Worm (Caenorhabditis elegans) whole organism, mixed stage, embryonic: Measurements from ENCODE around the gene clec-78.

Experiments used
- M03D4.4 ChIP-seq: sonication (generic microtip); optimal IDR thresholded peaks from 2 replicates; lab custom pipeline; 2017; ENCODE audit warnings: mild to moderate bottlenecking, missing genetic modification characterization, missing compliant biosample characterization
- bed-3 ChIP-seq: fragments of 200-800 bp; sonication (Bioruptor generic); optimal IDR thresholded peaks from 3 replicates; lab custom pipeline; 2018; ENCODE audit warnings: mild to moderate bottlenecking, missing genetic modification characterization, moderate library complexity, missing compliant biosample characterization
- blmp-1 ChIP-seq: fragments of 150-350 bp; optimal IDR thresholded peaks from 2 replicates; lab custom pipeline; 2014; ENCODE audit warnings: missing biosample characterization, missing genetic modification characterization
- ceh-43 ChIP-seq: fragments of 200-800 bp; sonication (Bioruptor generic); optimal IDR thresholded peaks from 2 replicates; lab custom pipeline; 2018; ENCODE audit warnings: mild to moderate bottlenecking, missing genetic modification characterization, moderate library complexity, missing compliant biosample characterization
- ceh-83 ChIP-seq: fragments of 200-800 bp; sonication (Bioruptor generic); optimal IDR thresholded peaks from 2 replicates; lab custom pipeline; 2018; ENCODE audit warnings: mild to moderate bottlenecking, missing genetic modification characterization, missing compliant biosample characterization
- ces-1 ChIP-seq: fragments of 150-350 bp; optimal IDR thresholded peaks from 2 replicates; lab custom pipeline; 2014; ENCODE audit warnings: missing biosample characterization, missing genetic modification reagents, missing genetic modification characterization
- cnd-1 ChIP-seq: fragments of 200-800 bp; sonication (Bioruptor generic); optimal IDR thresholded peaks from 2 replicates; lab custom pipeline; 2018; ENCODE audit warnings: mild to moderate bottlenecking, missing genetic modification characterization, missing compliant biosample characterization
- drap-1 ChIP-seq: fragments of 200-800 bp; sonication (Bioruptor generic); optimal IDR thresholded peaks from 3 replicates; lab custom pipeline; 2018; ENCODE audit warnings: mild to moderate bottlenecking, missing genetic modification characterization, missing compliant biosample characterization
- elt-1 ChIP-seq: sonication (generic microtip); optimal IDR thresholded peaks from 2 replicates; lab custom pipeline; 2017; ENCODE audit warnings: missing genetic modification characterization, mild to moderate bottlenecking, missing compliant biosample characterization, antibody characterized with exemption, moderate library complexity, borderline replicate concordance; ENCODE audit not compliant: insufficient read depth
- elt-3 ChIP-seq: fragments of 150-350 bp; optimal IDR thresholded peaks from 2 replicates; lab custom pipeline; 2014; ENCODE audit warnings: missing biosample characterization, missing genetic modification characterization
- flh-1 ChIP-seq: fragments of 200-800 bp; sonication (Bioruptor generic); optimal IDR thresholded peaks from 2 replicates; lab custom pipeline; 2018; ENCODE audit warnings: mild to moderate bottlenecking, missing genetic modification characterization, moderate library complexity, missing compliant biosample characterization
- ham-2 ChIP-seq: fragments of 200-800 bp; sonication (Bioruptor generic); optimal IDR thresholded peaks from 2 replicates; lab custom pipeline; 2018; ENCODE audit warnings: mild to moderate bottlenecking, missing genetic modification characterization, missing compliant biosample characterization
- hlh-1 ChIP-seq: fragments of 150-350 bp; optimal IDR thresholded peaks from 2 replicates; lab custom pipeline; 2014; ENCODE audit warnings: missing biosample characterization, missing genetic modification reagents, missing genetic modification characterization
- lin-13 ChIP-seq: fragments of 150-350 bp; optimal IDR thresholded peaks from 2 replicates; lab custom pipeline; 2014; ENCODE audit warnings: missing biosample characterization, missing genetic modification characterization
- lin-32 ChIP-seq: fragments of 200-800 bp; sonication (Bioruptor generic); optimal IDR thresholded peaks from 2 replicates; lab custom pipeline; 2018; ENCODE audit warnings: mild to moderate bottlenecking, missing genetic modification characterization, missing compliant biosample characterization
- mab-5 ChIP-seq: fragments of 150-350 bp; optimal IDR thresholded peaks from 2 replicates; lab custom pipeline; 2014; ENCODE audit warnings: missing biosample characterization, missing genetic modification characterization
- mep-1 ChIP-seq: fragments of 150-350 bp; optimal IDR thresholded peaks from 2 replicates; lab custom pipeline; 2017; ENCODE audit warnings: missing biosample characterization, missing genetic modification reagents, missing genetic modification characterization, inconsistent platforms
- nhr-12 ChIP-seq: fragments of 150-350 bp; optimal IDR thresholded peaks from 2 replicates; lab custom pipeline; 2014; ENCODE audit warnings: missing biosample characterization, missing genetic modification characterization
- nhr-2 ChIP-seq: fragments of 150-350 bp; optimal IDR thresholded peaks from 2 replicates; lab custom pipeline; 2014; ENCODE audit warnings: missing biosample characterization, missing genetic modification characterization
- nhr-237 ChIP-seq: fragments of 150-350 bp; optimal IDR thresholded peaks from 2 replicates; lab custom pipeline; 2014; ENCODE audit warnings: missing biosample characterization, missing genetic modification characterization
- nhr-28 ChIP-seq: fragments of 150-350 bp; optimal IDR thresholded peaks from 2 replicates; lab custom pipeline; 2014; ENCODE audit warnings: missing biosample characterization, missing genetic modification characterization
- nhr-76 ChIP-seq: sonication (generic microtip); optimal IDR thresholded peaks from 2 replicates; lab custom pipeline; 2017; ENCODE audit warnings: missing biosample characterization, missing genetic modification characterization
- pha-4 ChIP-seq: fragments of 150-350 bp; optimal IDR thresholded peaks from 2 replicates; lab custom pipeline; 2018; ENCODE audit warnings: missing biosample characterization, missing genetic modification reagents, missing genetic modification characterization
- snpc-4 ChIP-seq: fragments of 150-350 bp; optimal IDR thresholded peaks from 2 replicates; lab custom pipeline; 2014; ENCODE audit warnings: missing biosample characterization, missing genetic modification characterization
- sptf-1 ChIP-seq: sonication (generic microtip); optimal IDR thresholded peaks from 2 replicates; lab custom pipeline; 2017; ENCODE audit warnings: mild to moderate bottlenecking, missing genetic modification characterization, moderate library complexity, missing compliant biosample characterization
- tbx-8 ChIP-seq: fragments of 200-800 bp; sonication (Bioruptor generic); optimal IDR thresholded peaks from 2 replicates; lab custom pipeline; 2018; ENCODE audit warnings: mild to moderate bottlenecking, missing genetic modification characterization, moderate library complexity, missing compliant biosample characterization
- unc-120 ChIP-seq: sonication (generic microtip); optimal IDR thresholded peaks from 2 replicates; lab custom pipeline; 2017; ENCODE audit warnings: missing genetic modification characterization, missing compliant biosample characterization; ENCODE audit not compliant: poor library complexity, severe bottlenecking
- unc-39 ChIP-seq: fragments of 150-350 bp; optimal IDR thresholded peaks from 2 replicates; lab custom pipeline; 2014; ENCODE audit warnings: missing biosample characterization, missing genetic modification characterization
- unc-62 ChIP-seq: fragments of 150-350 bp; optimal IDR thresholded peaks from 2 replicates; lab custom pipeline; 2014; ENCODE audit warnings: missing biosample characterization, missing genetic modification reagents, missing genetic modification characterization
- zip-8 ChIP-seq: fragments of 150-350 bp; optimal IDR thresholded peaks from 2 replicates; lab custom pipeline; 2014; ENCODE audit warnings: missing biosample characterization, missing genetic modification characterization
- ztf-11 ChIP-seq: fragments of 150-350 bp; optimal IDR thresholded peaks from 2 replicates; lab custom pipeline; 2014; ENCODE audit warnings: missing biosample characterization, missing genetic modification characterization

The clec-78 gene

DNA sequence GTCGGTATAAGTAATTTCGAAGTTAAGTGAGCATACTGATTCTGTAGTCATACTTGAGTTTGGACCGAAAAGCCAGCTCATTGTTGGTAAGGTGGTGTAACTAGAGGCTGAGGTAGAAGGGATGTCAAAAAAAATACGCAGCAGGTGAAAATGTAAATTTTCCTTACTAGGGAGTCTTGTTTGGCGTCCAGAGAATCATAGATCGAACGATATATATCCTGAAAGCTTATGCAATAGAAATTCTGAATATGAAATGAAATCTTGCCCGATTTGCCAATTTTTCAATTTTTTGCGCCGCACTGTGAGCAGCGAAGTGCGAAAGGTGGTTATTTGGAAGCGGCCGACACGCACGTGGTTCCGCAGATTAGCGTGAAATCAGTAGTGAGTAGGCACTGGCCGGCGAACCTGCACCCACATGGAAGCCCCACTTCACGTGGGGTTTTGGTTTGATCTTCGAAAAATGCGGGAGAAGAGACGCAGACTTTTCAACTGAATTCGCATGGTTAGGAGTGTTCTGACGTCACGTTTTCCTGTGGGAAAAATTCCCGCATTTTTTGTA, 10.9 kb upstream of the clec-78 start, which contains the start of gene srh-220:
srh-220 (minus strand) TSS at position 51 of the 559 bp plus-strand sequence.
- TF ChIP-seq ztf-11 (no peak), ceh-83 (no peak), pha-4 (no peak), lin-32 (GFP tag; lab: Kevin White, UChicago) (no peak), unc-120 (tag; lab: Kevin White, UChicago) (no peak), cnd-1 (no peak), tbx-8 (GFP tag; lab: Kevin White, UChicago) (no peak), nhr-12 (no peak), mab-5 (tag; lab: Kevin White, UChicago) (no peak), elt-1 (tag; lab: Kevin White, UChicago) (no peak), nhr-76 (no peak), ces-1 (GFP tag; lab: Kevin White, UChicago) (no peak), M03D4.4 (no peak), elt-3 (no peak), flh-1 (GFP tag; lab: Kevin White, UChicago) (no peak), unc-39 (no peak), blmp-1 (tag; lab: Kevin White, UChicago) (no peak), snpc-4 (tag; lab: Kevin White, UChicago) (no peak), ceh-43 (GFP tag; lab: Kevin White, UChicago) (no peak), sptf-1 (tag; lab: Kevin White, UChicago) (no peak)
- TF ChIP-seq, all 35 proteins: peak for 0

DNA sequence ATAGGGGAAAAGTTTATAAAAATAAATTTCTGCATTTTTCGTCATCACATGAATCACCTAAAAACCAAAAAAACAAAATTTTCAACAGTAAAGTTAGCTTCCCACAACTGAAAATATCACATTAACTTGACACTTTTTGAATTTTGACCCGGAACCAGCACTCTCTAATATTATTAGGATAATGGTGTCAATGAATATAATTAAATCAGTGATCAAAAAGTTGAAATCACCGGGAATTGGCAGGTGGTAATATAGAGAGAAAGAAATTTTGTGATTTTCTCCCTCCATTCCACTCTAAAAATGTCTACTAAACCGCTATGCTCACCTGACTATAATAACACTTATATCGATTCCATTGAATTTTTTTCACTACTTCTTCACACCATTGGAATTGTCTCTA, 9.4 kb upstream of the clec-78 start, which contains the start of gene srh-222:
srh-222 (plus strand) TSS at position 301 of the 400 bp plus-strand sequence.
- TF ChIP-seq elt-1 (tag; lab: Kevin White, UChicago) (no peak), nhr-76 (no peak), nhr-28 (tag; lab: Kevin White, UChicago) (no peak)

DNA sequence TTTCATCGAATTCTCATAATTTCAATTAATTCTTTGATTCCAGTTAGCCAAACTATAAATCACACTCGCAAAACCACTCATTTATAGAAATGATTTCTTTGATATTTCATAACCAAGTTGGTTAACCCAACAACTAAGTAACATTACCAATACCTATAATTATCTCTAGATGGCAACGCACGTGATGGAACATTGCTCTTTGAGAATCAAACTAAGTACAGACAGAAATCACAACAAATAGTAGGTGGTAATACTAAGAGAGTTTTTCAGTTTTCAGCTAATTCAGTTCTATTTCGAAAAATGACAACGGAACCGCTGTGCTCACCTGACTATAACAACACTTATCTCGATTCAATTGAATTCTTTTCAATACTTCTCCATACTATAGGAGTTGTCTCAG, 7.3 kb upstream of the clec-78 start, which contains the start of gene srh-223:
srh-223 (plus strand) TSS at position 301 of the 400 bp plus-strand sequence.
- no peak for TF ChIP-seq snpc-4 (tag; lab: Kevin White, UChicago)
- TF ChIP-seq bed-3: no peak

DNA sequence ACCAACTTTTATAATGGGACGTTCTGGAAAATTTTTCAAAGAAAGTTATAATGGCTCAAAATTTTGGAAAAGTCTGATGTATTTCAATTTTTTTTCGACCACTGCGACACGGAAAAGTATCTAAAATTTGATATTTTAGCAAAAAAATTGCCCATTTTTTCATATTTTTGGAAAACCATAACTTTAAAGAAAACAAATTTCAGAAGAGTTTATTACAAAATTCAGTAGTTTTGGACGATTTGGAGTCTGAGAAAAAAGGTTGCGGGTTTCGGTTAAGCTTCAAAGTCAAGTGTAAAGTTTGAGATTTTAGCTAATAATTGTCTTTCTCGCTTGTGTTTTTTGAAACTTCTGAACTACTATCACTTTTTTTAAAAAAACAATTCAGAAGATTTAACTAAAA, 770 bp upstream of the clec-78 start:
- no peak for TF ChIP-seq elt-3
- no peak for TF ChIP-seq nhr-237 (tag; lab: Kevin White, UChicago)
- TF ChIP-seq drap-1 (GFP tag; lab: Kevin White, UChicago): no peak
- TF ChIP-seq zip-8 (tag; lab: Kevin White, UChicago): no peak
- TF ChIP-seq ham-2 (GFP tag; lab: Kevin White, UChicago): no peak
- TF ChIP-seq unc-39: no peak
- no peak for TF ChIP-seq M03D4.4
- no peak for TF ChIP-seq mep-1 (tag; lab: Kevin White, UChicago)
- no peak for TF ChIP-seq ceh-83
- TF ChIP-seq unc-62 (GFP tag; lab: Kevin White, UChicago): no peak
- no peak for TF ChIP-seq tbx-8 (GFP tag; lab: Kevin White, UChicago)
- TF ChIP-seq snpc-4 (tag; lab: Kevin White, UChicago): no peak
- TF ChIP-seq cnd-1: no peak

DNA sequence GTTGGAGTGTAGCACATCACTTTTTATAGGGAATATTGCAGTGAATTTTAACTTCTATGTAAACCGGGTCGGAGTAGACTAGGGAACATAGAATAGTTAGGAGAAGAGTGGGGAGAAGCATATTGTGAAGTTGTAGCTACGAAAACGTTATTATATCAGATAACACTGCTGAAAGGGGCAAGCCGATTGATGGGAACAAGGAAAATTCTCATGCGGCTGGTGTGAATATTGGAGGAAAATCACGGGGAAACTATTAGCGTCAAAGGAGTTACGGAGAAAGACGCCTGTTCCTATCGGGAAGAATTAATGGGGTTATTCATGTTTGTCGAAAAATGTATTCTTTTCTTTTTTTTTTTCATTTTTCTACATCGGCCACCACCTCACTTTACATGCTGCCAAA, 4.4 kb downstream of the clec-78 start, which contains the start of gene F47C12.6:
F47C12.6 (minus strand) TSS at position 101 of the 400 bp plus-strand sequence.
- TF ChIP-seq nhr-12 (no peak), elt-3 (no peak), tbx-8 (GFP tag; lab: Kevin White, UChicago) (no peak), mab-5 (tag; lab: Kevin White, UChicago) (no peak), pha-4 (no peak), nhr-28 (tag; lab: Kevin White, UChicago) (no peak), ztf-11 (no peak), lin-32 (GFP tag; lab: Kevin White, UChicago) (no peak), ceh-83 (no peak), cnd-1 (no peak), zip-8 (tag; lab: Kevin White, UChicago) (no peak), bed-3 (no peak), lin-13 (tag; lab: Kevin White, UChicago) (no peak), unc-120 (tag; lab: Kevin White, UChicago) (no peak), hlh-1 (tag; lab: Kevin White, UChicago) (no peak), nhr-2 (tag; lab: Kevin White, UChicago) (no peak)
- TF ChIP-seq, all 35 proteins: peak for 0
